Worm (Caenorhabditis elegans) whole organism, L4 larva: ENCODE data around the gene F53C11.9.

ENCODE experiments used
- D1046.2 ChIP-seq: fragments of 200-800 bp; sonication (Bioruptor generic); IDR thresholded peaks from 2 replicates; pipeline ENCODE4 v1.3.6; 2022; ENCODE audit warnings: missing genetic modification characterization, missing compliant biosample characterization
- F26F4.8 ChIP-seq: fragments of 200-800 bp; sonication (Bioruptor generic); conservative IDR thresholded peaks from 2 replicates; pipeline ENCODE4 v1.3.6; 2022; ENCODE audit warnings: missing genetic modification characterization, missing compliant biosample characterization
- F49E8.2 ChIP-seq: sonication (generic microtip); optimal IDR thresholded peaks from 2 replicates; lab custom pipeline; 2016; ENCODE audit warnings: missing compliant biosample characterization, mild to moderate bottlenecking, missing genetic modification characterization, borderline replicate concordance
- R02D3.7 ChIP-seq: fragments of 150-350 bp; sonication (generic microtip); optimal IDR thresholded peaks from 3 replicates; lab custom pipeline; 2014; ENCODE audit warnings: missing biosample characterization, missing genetic modification characterization
- Y105C5A.15 ChIP-seq: fragments of 200-800 bp; sonication (Bioruptor generic); IDR thresholded peaks from 2 replicates; pipeline ENCODE4 v1.3.6; 2022; ENCODE audit warnings: missing genetic modification characterization, missing compliant biosample characterization
- Y48G9A.11 ChIP-seq: fragments of 200-800 bp; sonication (Bioruptor generic); IDR thresholded peaks from 2 replicates; pipeline ENCODE4 v1.3.6; 2022; ENCODE audit warnings: missing genetic modification reagents, missing genetic modification characterization, missing compliant biosample characterization
- Y75B8A.6 ChIP-seq: fragments of 200-800 bp; sonication (Bioruptor generic); IDR thresholded peaks from 2 replicates; pipeline ENCODE4 v1.3.6; 2022; ENCODE audit warnings: missing genetic modification reagents, missing genetic modification characterization, missing compliant biosample characterization
- ZK337.2 ChIP-seq: fragments of 200-800 bp; sonication (Bioruptor generic); IDR thresholded peaks from 2 replicates; pipeline ENCODE4 v1.3.6; 2022; ENCODE audit warnings: missing genetic modification reagents, missing genetic modification characterization, missing compliant biosample characterization
- ZK546.5 ChIP-seq, 2 experiments: sonication (generic microtip); optimal IDR thresholded peaks; 2 replicates each; lab custom pipeline; 2017; ENCODE audit warnings: missing biosample characterization in 2 of 2, missing genetic modification characterization in 2 of 2
- ama-1 ChIP-seq: fragments of 150-350 bp; optimal IDR thresholded peaks from 2 replicates; lab custom pipeline; 2014; ENCODE audit warnings: inconsistent platforms, mixed read lengths
- arid-1 ChIP-seq: fragments of 200-800 bp; sonication (Bioruptor generic); conservative IDR thresholded peaks from 2 replicates; pipeline ENCODE4 v1.3.6; 2022; ENCODE audit warnings: missing genetic modification reagents, missing genetic modification characterization, missing compliant biosample characterization
- attf-4 ChIP-seq: sonication (generic microtip); optimal IDR thresholded peaks from 3 replicates; lab custom pipeline; 2017; ENCODE audit warnings: missing biosample characterization, missing genetic modification characterization
- ceh-20 ChIP-seq: fragments of 200-800 bp; sonication (Bioruptor generic); IDR thresholded peaks from 2 replicates; pipeline ENCODE4 v1.3.6; 2022; ENCODE audit warnings: missing genetic modification reagents, missing genetic modification characterization, missing compliant biosample characterization
- ceh-28 ChIP-seq: fragments of 150-350 bp; optimal IDR thresholded peaks from 2 replicates; lab custom pipeline; 2014; ENCODE audit warnings: missing biosample characterization, missing genetic modification reagents, missing genetic modification characterization
- ces-1 ChIP-seq: fragments of 150-350 bp; sonication (generic microtip); optimal IDR thresholded peaks from 4 replicates; lab custom pipeline; 2014; ENCODE audit warnings: missing biosample characterization, missing genetic modification reagents, missing genetic modification characterization
- ctbp-1 ChIP-seq: fragments of 200-800 bp; sonication (Bioruptor generic); IDR thresholded peaks from 2 replicates; pipeline ENCODE4 v1.3.6; 2022; ENCODE audit warnings: missing genetic modification reagents, missing genetic modification characterization, missing compliant biosample characterization
- daf-12 ChIP-seq: fragments of 150-350 bp; optimal IDR thresholded peaks from 2 replicates; lab custom pipeline; 2014; ENCODE audit warnings: missing biosample characterization, missing genetic modification reagents, missing genetic modification characterization
- daf-16 ChIP-seq, 3 experiments: sonication (generic microtip); optimal IDR thresholded peaks; 2 replicates each; lab custom pipeline; 2016 to 2017; ENCODE audit warnings: missing genetic modification characterization in 3 of 3, missing genetic modification reagents in 3 of 3, mild to moderate bottlenecking in 2 of 3, missing compliant biosample characterization in 2 of 3, missing biosample characterization in 1 of 3, moderate library complexity in 1 of 3
- daf-8 ChIP-seq: fragments of 200-800 bp; sonication (Bioruptor generic); IDR thresholded peaks from 2 replicates; pipeline ENCODE4 v1.3.6; 2022; ENCODE audit warnings: missing genetic modification characterization, missing compliant biosample characterization
- dmd-6 ChIP-seq: fragments of 200-800 bp; sonication (Bioruptor generic); IDR thresholded peaks from 2 replicates; pipeline ENCODE4 v1.3.6; 2022; ENCODE audit warnings: missing genetic modification reagents, missing genetic modification characterization, missing compliant biosample characterization
- dmd-9 ChIP-seq: fragments of 200-800 bp; sonication (Bioruptor generic); IDR thresholded peaks from 2 replicates; pipeline ENCODE4 v1.3.6; 2022; ENCODE audit warnings: missing genetic modification reagents, missing genetic modification characterization, missing compliant biosample characterization
- dpl-1 ChIP-seq: fragments of 150-350 bp; optimal IDR thresholded peaks from 2 replicates; lab custom pipeline; 2014; ENCODE audit warnings: missing biosample characterization, missing genetic modification reagents, missing genetic modification characterization
- duxl-1 ChIP-seq: sonication (generic microtip); optimal IDR thresholded peaks from 2 replicates; lab custom pipeline; 2016; ENCODE audit warnings: mild to moderate bottlenecking, missing genetic modification characterization, moderate library complexity, missing compliant biosample characterization; ENCODE audit not compliant: poor library complexity
- dve-1 ChIP-seq: sonication (generic microtip); optimal IDR thresholded peaks from 2 replicates; lab custom pipeline; 2017; ENCODE audit warnings: antibody characterized with exemption, mild to moderate bottlenecking, missing genetic modification characterization, missing compliant biosample characterization; ENCODE audit not compliant: insufficient read depth
- fos-1 ChIP-seq: fragments of 150-350 bp; optimal IDR thresholded peaks from 2 replicates; lab custom pipeline; 2014; ENCODE audit warnings: missing biosample characterization, missing genetic modification characterization
- hlh-11 ChIP-seq: fragments of 200-800 bp; sonication (Bioruptor generic); optimal IDR thresholded peaks from 2 replicates; lab custom pipeline; 2018; ENCODE audit warnings: mild to moderate bottlenecking, missing genetic modification characterization, missing compliant biosample characterization
- hlh-30 ChIP-seq: sonication (generic microtip); optimal IDR thresholded peaks from 2 replicates; lab custom pipeline; 2017; ENCODE audit warnings: antibody characterized with exemption, mild to moderate bottlenecking, missing genetic modification characterization, missing compliant biosample characterization; ENCODE audit not compliant: insufficient read depth
- jun-1 ChIP-seq: fragments of 150-350 bp; optimal IDR thresholded peaks from 2 replicates; lab custom pipeline; 2014; ENCODE audit warnings: missing biosample characterization, missing genetic modification reagents, missing genetic modification characterization
- lin-15B ChIP-seq: fragments of 150-350 bp; sonication (generic microtip); optimal IDR thresholded peaks from 3 replicates; lab custom pipeline; 2014; ENCODE audit warnings: missing biosample characterization, missing genetic modification characterization
- lin-39 ChIP-seq: fragments of 150-350 bp; optimal IDR thresholded peaks from 2 replicates; lab custom pipeline; 2014; ENCODE audit warnings: missing biosample characterization, missing genetic modification reagents, missing genetic modification characterization
- nhr-10 ChIP-seq: fragments of 150-350 bp; optimal IDR thresholded peaks from 2 replicates; lab custom pipeline; 2014; ENCODE audit warnings: missing biosample characterization, missing genetic modification characterization
- nhr-102 ChIP-seq: sonication (generic microtip); optimal IDR thresholded peaks from 2 replicates; lab custom pipeline; 2016; ENCODE audit warnings: mild to moderate bottlenecking, missing genetic modification characterization, moderate library complexity, missing compliant biosample characterization
- nhr-111 ChIP-seq: fragments of 200-800 bp; sonication (Bioruptor generic); optimal IDR thresholded peaks from 2 replicates; lab custom pipeline; 2018; ENCODE audit warnings: mild to moderate bottlenecking, missing genetic modification characterization, missing compliant biosample characterization
- nhr-237 ChIP-seq: sonication (generic microtip); optimal IDR thresholded peaks from 2 replicates; lab custom pipeline; 2017; ENCODE audit warnings: missing biosample characterization, missing genetic modification characterization
- nhr-28 ChIP-seq: fragments of 150-350 bp; optimal IDR thresholded peaks from 2 replicates; lab custom pipeline; 2014; ENCODE audit warnings: missing biosample characterization, missing genetic modification characterization
- nhr-42 ChIP-seq: fragments of 200-800 bp; sonication (Bioruptor generic); IDR thresholded peaks from 2 replicates; pipeline ENCODE4 v1.3.6; 2022; ENCODE audit warnings: missing genetic modification characterization, missing compliant biosample characterization
- nhr-48 ChIP-seq: sonication (generic microtip); optimal IDR thresholded peaks from 2 replicates; lab custom pipeline; 2016; ENCODE audit warnings: mild to moderate bottlenecking, missing genetic modification characterization, missing compliant biosample characterization
- nhr-6 ChIP-seq: fragments of 150-350 bp; optimal IDR thresholded peaks from 2 replicates; lab custom pipeline; 2014; ENCODE audit warnings: missing biosample characterization, missing genetic modification characterization
- nhr-77 ChIP-seq: fragments of 150-350 bp; optimal IDR thresholded peaks from 2 replicates; lab custom pipeline; 2014; ENCODE audit warnings: missing biosample characterization, missing genetic modification characterization
- php-3 ChIP-seq: fragments of 200-800 bp; sonication (Bioruptor generic); IDR thresholded peaks from 2 replicates; pipeline ENCODE4 v1.3.6; 2022; ENCODE audit warnings: missing genetic modification reagents, missing genetic modification characterization, missing compliant biosample characterization
- pqm-1 ChIP-seq: sonication (generic microtip); optimal IDR thresholded peaks from 2 replicates; lab custom pipeline; 2017; ENCODE audit warnings: missing biosample characterization, missing genetic modification characterization
- sdz-12 ChIP-seq: fragments of 200-800 bp; sonication (Bioruptor generic); optimal IDR thresholded peaks from 2 replicates; lab custom pipeline; 2018; ENCODE audit warnings: mild to moderate bottlenecking, missing genetic modification characterization, missing compliant biosample characterization
- skn-1 ChIP-seq: fragments of 150-350 bp; optimal IDR thresholded peaks from 2 replicates; lab custom pipeline; 2014; ENCODE audit warnings: missing biosample characterization, missing genetic modification characterization
- snpc-1.2 ChIP-seq: fragments of 200-800 bp; sonication (Bioruptor generic); IDR thresholded peaks from 2 replicates; pipeline ENCODE4 v1.3.6; 2022; ENCODE audit warnings: missing genetic modification reagents, missing genetic modification characterization, missing compliant biosample characterization
- spr-1 ChIP-seq: sonication (generic microtip); optimal IDR thresholded peaks from 2 replicates; lab custom pipeline; 2016; ENCODE audit warnings: mild to moderate bottlenecking, missing genetic modification characterization, missing compliant biosample characterization
- tag-97 ChIP-seq: fragments of 200-800 bp; sonication (Bioruptor generic); IDR thresholded peaks from 2 replicates; pipeline ENCODE4 v1.3.6; 2022; ENCODE audit warnings: missing genetic modification characterization, missing compliant biosample characterization

F53C11.9 gene

ce11 chrV:13751811-13752210 is 26.0 kb upstream of the F53C11.9 start, which contains the start of gene cld-9:
cld-9 (minus strand) TSS chrV:13751891.
- TF ChIP-seq daf-16 (GFP tag; optimal IDR thresholded peaks at IDR 0.05; lab: Kevin White, UChicago) (no peak), daf-16 (tag; optimal IDR thresholded peaks at IDR 0.05; lab: Kevin White, UChicago) (peak; percentile 63), nhr-10 (no peak), dmd-6 (GFP tag; lab: Robert Waterston, UW) (peak; percentile 65), nhr-42 (no peak), Y75B8A.6 (GFP tag; lab: Robert Waterston, UW) (no peak), nhr-77 (tag; lab: Kevin White, UChicago) (peak; percentile 28), spr-1 (tag; lab: Kevin White, UChicago) (no peak), pqm-1 (tag; lab: Kevin White, UChicago) (peak; percentile 51), ama-1 (lab: Kevin White, UChicago) (no peak), ZK337.2 (GFP tag; lab: Robert Waterston, UW) (no peak), php-3 (GFP tag; lab: Robert Waterston, UW) (0 out of 2 replicates have a peak, but pooled peaks have one; percentile 30), hlh-11 (tag; lab: Kevin White, UChicago) (peak; percentile 7), nhr-28 (tag; lab: Kevin White, UChicago) (peak; percentile 0)

DNA sequence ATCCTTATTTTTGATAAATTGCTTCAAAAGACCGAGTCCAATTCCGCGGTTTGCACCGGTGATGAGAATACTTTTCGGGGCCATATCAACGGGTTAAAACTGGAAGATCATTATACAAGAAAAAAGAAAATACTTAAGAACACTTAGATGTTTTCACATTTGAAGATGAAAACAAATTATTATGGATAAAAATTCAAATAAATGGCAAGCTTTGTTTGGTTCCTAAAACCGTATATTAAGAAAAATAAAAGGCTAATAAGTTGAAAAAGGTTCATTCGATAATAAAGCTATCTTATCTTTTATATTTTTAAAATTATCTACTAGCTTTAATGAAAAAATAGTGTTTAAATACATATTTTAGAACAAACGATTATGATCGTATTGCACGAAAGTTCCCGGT is 24.3 kb upstream of the F53C11.9 start, which contains the start of gene F20G2.1:
Gene F20G2.1, minus strand, starts transcription at position 101 of the 400 bp plus-strand sequence.
- TF ChIP-seq Y105C5A.15 (GFP tag; lab: Robert Waterston, UW) (no peak), nhr-48 (tag; lab: Kevin White, UChicago) (no peak), R02D3.7 (tag; lab: Kevin White, UChicago) (no peak), sdz-12 (no peak), fos-1 (tag; lab: Kevin White, UChicago) (no peak), snpc-1.2 (GFP tag; lab: Robert Waterston, UW) (no peak), arid-1 (no peak)

DNA sequence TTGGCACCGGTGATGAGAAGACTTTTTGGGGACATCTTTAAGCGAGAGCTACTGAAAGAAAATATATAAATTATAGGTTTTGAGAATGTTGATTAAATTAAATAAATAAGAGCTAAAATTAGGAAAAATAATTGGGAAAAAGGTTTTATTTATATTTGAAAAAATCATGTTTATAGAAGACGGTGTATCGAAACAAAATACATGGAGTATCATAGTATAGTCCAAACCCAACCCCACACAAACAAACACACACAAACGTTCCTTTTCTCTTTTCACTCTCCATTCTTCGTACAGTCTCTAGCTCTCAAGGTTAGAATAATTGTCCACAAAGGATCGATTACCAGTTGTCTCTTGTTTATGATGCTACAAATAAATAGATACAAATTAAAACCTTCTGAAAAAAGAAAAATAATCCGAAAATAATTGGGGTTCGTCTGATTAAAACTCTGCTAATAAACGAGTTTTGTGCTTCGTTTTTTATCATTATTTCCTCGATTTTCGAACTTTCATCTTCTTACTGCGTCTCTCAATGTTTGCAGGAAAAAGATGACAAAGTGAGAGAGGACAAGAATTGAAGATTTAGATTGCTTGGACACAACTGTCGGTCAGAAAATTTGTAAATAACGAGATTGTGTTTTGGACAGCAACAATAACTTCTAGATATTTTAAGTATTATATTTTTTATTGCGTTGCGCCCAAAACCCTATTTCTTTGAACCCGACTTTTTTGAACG is 21.3 kb upstream of the F53C11.9 start, which contains the start of gene F20G2.2:
Gene F20G2.2, minus strand, starts transcription at position 51 of the 733 bp plus-strand sequence.
- TF ChIP-seq F26F4.8 (no peak), duxl-1 (tag; lab: Kevin White, UChicago) (no peak), dmd-9 (GFP tag; lab: Robert Waterston, UW) (no peak), ces-1 (GFP tag; lab: Kevin White, UChicago) (no peak), hlh-11 (tag; lab: Kevin White, UChicago) (peak; percentile 34), daf-12 (tag; lab: Kevin White, UChicago) (no peak), Y48G9A.11 (GFP tag; lab: Robert Waterston, UW) (no peak), skn-1 (no peak), nhr-237 (no peak), lin-15B (no peak), spr-1 (tag; lab: Kevin White, UChicago) (no peak), ceh-28 (tag; lab: Kevin White, UChicago) (no peak), ceh-20 (GFP tag; lab: Robert Waterston, UW) (no peak), nhr-6 (tag; lab: Kevin White, UChicago) (no peak), ctbp-1 (GFP tag; lab: Robert Waterston, UW) (no peak), tag-97 (GFP tag; lab: Robert Waterston, UW) (no peak), jun-1 (tag; lab: Kevin White, UChicago) (no peak), dpl-1 (GFP tag; lab: Kevin White, UChicago) (no peak), R02D3.7 (tag; lab: Kevin White, UChicago) (no peak), nhr-48 (tag; lab: Kevin White, UChicago) (no peak), ZK337.2 (GFP tag; lab: Robert Waterston, UW) (no peak), hlh-30 (no peak), nhr-102 (tag; lab: Kevin White, UChicago) (no peak), daf-8 (no peak), F49E8.2 (no peak), dve-1 (tag; lab: Kevin White, UChicago) (peak; percentile 35), nhr-28 (tag; lab: Kevin White, UChicago) (peak; percentile 44), dmd-6 (GFP tag; lab: Robert Waterston, UW) (peak; percentile 45; the same call in 1 of the 2 replicates), attf-4 (tag; lab: Kevin White, UChicago) (no peak), nhr-111 (GFP tag; lab: Kevin White, UChicago) (no peak), ZK546.5 (tag; optimal IDR thresholded peaks at IDR 0.05; lab: Kevin White, UChicago) (no peak), lin-39 (tag; lab: Kevin White, UChicago) (no peak), D1046.2 (GFP tag; lab: Robert Waterston, UW) (no peak)
